Fruit fly (Drosophila melanogaster): ENCODE data around the gene ppl.

- TF ChIP-seq Pif1B (GFP tag; optimal IDR thresholded peaks at IDR 0.05): no peak
- TF ChIP-seq EcR (GFP tag; optimal IDR thresholded peaks at IDR 0.05): no peak
- TF ChIP-seq Pif1A (GFP tag; optimal IDR thresholded peaks at IDR 0.05): no peak
Observed at dm6 chr3L:21284720-21285638, 3.7 kb upstream of the ppl start.

Data from whole organism, pupa.